Worm (Caenorhabditis elegans): ENCODE data around the gene C01G10.6.
"Not testable (repeated sequence)": the region's sequence is repeated elsewhere in the genome, so short reads cannot be mapped to it uniquely, and the experiment has no call there.

Gene C01G10.6

ce11 chrV:15105893-15106598 is 18.6 kb downstream of the C01G10.6 start, which contains the start of gene C01G10.14:
Gene C01G10.14, minus strand, starts transcription at chrV:15105943.
- TF ChIP-seq unc-62 (GFP tag; optimal IDR thresholded peaks at IDR 0.05) = not testable (repeated sequence)

- TF ChIP-seq unc-62 (GFP tag; optimal IDR thresholded peaks at IDR 0.05) = no peak
Measured at ce11 chrV:15109260-15109659, 21.8 kb downstream of the C01G10.6 start, which contains the start of gene Y75B12A.2. Gene Y75B12A.2, plus strand, starts transcription at chrV:15109560.

ce11 chrV:15111660-15112059 is 24.2 kb downstream of the C01G10.6 start, which contains the start of gene T01G5.7:
Gene T01G5.7, plus strand, starts transcription at chrV:15111960.
- TF ChIP-seq unc-62 (GFP tag; optimal IDR thresholded peaks at IDR 0.05) = no peak

- TF ChIP-seq unc-62 (GFP tag; optimal IDR thresholded peaks at IDR 0.05) = no peak
Measured at ce11 chrV:15113992-15114391, 26.5 kb downstream of the C01G10.6 start, which contains the start of gene T01G5.6. Gene T01G5.6, minus strand, starts transcription at chrV:15114092.

ce11 chrV:15115968-15116367 is 28.5 kb downstream of the C01G10.6 start, which contains the start of gene T01G5.8:
Gene T01G5.8, plus strand, starts transcription at chrV:15116268.
- TF ChIP-seq unc-62 (GFP tag; optimal IDR thresholded peaks at IDR 0.05) = not testable (repeated sequence)

- no peak for TF ChIP-seq unc-62 (GFP tag; optimal IDR thresholded peaks at IDR 0.05)
Measured at ce11 chrV:15119517-15119916, 32.1 kb downstream of the C01G10.6 start, which contains the start of gene flor-1. Gene flor-1, minus strand, starts transcription at chrV:15119617.

- TF ChIP-seq unc-62 (GFP tag; optimal IDR thresholded peaks at IDR 0.05) = not testable (repeated sequence)
Measured at ce11 chrV:15125162-15125561, 37.7 kb downstream of the C01G10.6 start, which contains the start of gene ugt-30. Gene ugt-30, minus strand, starts transcription at chrV:15125262.

- no peak for TF ChIP-seq unc-62 (GFP tag; optimal IDR thresholded peaks at IDR 0.05)
Measured at ce11 chrV:15127413-15127812, 40.0 kb downstream of the C01G10.6 start, which contains the start of gene srj-27. Gene srj-27, minus strand, starts transcription at chrV:15127513.

- no peak for TF ChIP-seq unc-62 (GFP tag; optimal IDR thresholded peaks at IDR 0.05)
Measured at ce11 chrV:15127955-15128354, 40.5 kb downstream of the C01G10.6 start, which contains the start of gene srr-7. Gene srr-7, plus strand, starts transcription at chrV:15128255.

ce11 chrV:15132423-15132822 is 45.0 kb downstream of the C01G10.6 start, which contains the start of gene str-171:
Gene str-171, minus strand, starts transcription at chrV:15132523.
- TF ChIP-seq unc-62 (GFP tag; optimal IDR thresholded peaks at IDR 0.05) = no peak

ce11 chrV:15133812-15134211 is 46.4 kb downstream of the C01G10.6 start:
- no peak for TF ChIP-seq unc-62 (GFP tag; optimal IDR thresholded peaks at IDR 0.05)

ce11 chrV:15136772-15137171 is 49.3 kb downstream of the C01G10.6 start, which contains the start of gene aipl-1:
Gene aipl-1, minus strand, starts transcription at chrV:15136801.
- no peak for TF ChIP-seq unc-62 (GFP tag; optimal IDR thresholded peaks at IDR 0.05)
